Worm (Caenorhabditis elegans) whole organism, L1 larva: ENCODE results near the gene pgm-3.
A peak's percentile ranks its signal among the peaks of the same experiment; 100 is the strongest.

ENCODE experiments used
- C04F5.9 ChIP-seq: sonication (generic microtip); optimal IDR thresholded peaks from 2 replicates; lab custom pipeline; 2016; ENCODE audit warnings: missing genetic modification characterization, missing compliant biosample characterization
- C16A3.4 ChIP-seq: fragments of 150-350 bp; optimal IDR thresholded peaks from 2 replicates; lab custom pipeline; 2014; ENCODE audit warnings: missing biosample characterization, missing genetic modification characterization
- F16B12.6 ChIP-seq: fragments of 150-350 bp; optimal IDR thresholded peaks from 2 replicates; lab custom pipeline; 2014; ENCODE audit warnings: missing biosample characterization, missing genetic modification characterization
- Y116A8C.19 ChIP-seq: sonication (generic microtip); optimal IDR thresholded peaks from 2 replicates; lab custom pipeline; 2016; ENCODE audit warnings: missing compliant biosample characterization, missing genetic modification characterization, borderline replicate concordance
- alr-1 ChIP-seq: fragments of 200-800 bp; sonication (Bioruptor generic); optimal IDR thresholded peaks from 2 replicates; lab custom pipeline; 2018; ENCODE audit warnings: borderline replicate concordance, mild to moderate bottlenecking, missing genetic modification characterization, missing compliant biosample characterization
- aly-2 ChIP-seq: fragments of 150-350 bp; optimal IDR thresholded peaks from 2 replicates; lab custom pipeline; 2014; ENCODE audit warnings: missing biosample characterization, missing genetic modification characterization
- ama-1 ChIP-seq: fragments of 150-350 bp; optimal IDR thresholded peaks from 2 replicates; lab custom pipeline; 2014
- blmp-1 ChIP-seq: fragments of 150-350 bp; optimal IDR thresholded peaks from 2 replicates; lab custom pipeline; 2014; ENCODE audit warnings: missing biosample characterization, missing genetic modification characterization
- ceh-82 ChIP-seq, 3 experiments: fragments of 150-350 bp in 1 of 3; sonication (generic microtip) in 2 of 3; optimal IDR thresholded peaks; 2 replicates each; lab custom pipeline; 2014 to 2017; ENCODE audit warnings: missing biosample characterization in 3 of 3, missing genetic modification characterization in 3 of 3
- ceh-88 ChIP-seq: fragments of 200-800 bp; sonication (Bioruptor generic); IDR thresholded peaks from 2 replicates; pipeline ENCODE4 v1.3.6; 2022; ENCODE audit warnings: missing genetic modification characterization, missing compliant biosample characterization
- efl-1 ChIP-seq, 4 experiments: fragments of 150-350 bp; optimal IDR thresholded peaks in 3 of 4; peaks in 1 of 4; 1 replicate in 1 of 4; 2 replicates in 3 of 4; lab custom pipeline; 2014; ENCODE audit warnings: missing biosample characterization in 2 of 4, missing genetic modification characterization in 2 of 4, missing genetic modification reagents in 2 of 4
- efl-3 ChIP-seq: fragments of 200-800 bp; sonication (Bioruptor generic); optimal IDR thresholded peaks from 2 replicates; lab custom pipeline; 2018; ENCODE audit warnings: mild to moderate bottlenecking, missing genetic modification characterization, missing compliant biosample characterization
- egl-27 ChIP-seq, 2 experiments: fragments of 150-350 bp in 1 of 2; sonication (generic microtip); optimal IDR thresholded peaks; 3 replicates each; lab custom pipeline; 2017 to 2018; ENCODE audit warnings: missing biosample characterization in 2 of 2, missing genetic modification characterization in 2 of 2, missing genetic modification reagents in 2 of 2
- elt-3 ChIP-seq, 6 experiments: fragments of 150-350 bp in 1 of 6; sonication (generic microtip); optimal IDR thresholded peaks; 2 replicates each; lab custom pipeline; 2017 to 2018; ENCODE audit warnings: missing biosample characterization in 6 of 6, missing genetic modification characterization in 6 of 6, inconsistent platforms in 1 of 6
- fkh-10 ChIP-seq: sonication (generic microtip); optimal IDR thresholded peaks from 2 replicates; lab custom pipeline; 2017; ENCODE audit warnings: missing biosample characterization, missing genetic modification reagents, missing genetic modification characterization
- fos-1 ChIP-seq: fragments of 150-350 bp; optimal IDR thresholded peaks from 2 replicates; lab custom pipeline; 2014; ENCODE audit warnings: missing biosample characterization, missing genetic modification characterization
- grh-1 ChIP-seq: fragments of 200-800 bp; sonication (Bioruptor generic); IDR thresholded peaks from 2 replicates; pipeline ENCODE4 v1.3.6; 2022; ENCODE audit warnings: missing genetic modification reagents, missing genetic modification characterization, missing compliant biosample characterization
- hlh-17 ChIP-seq: fragments of 200-800 bp; sonication (Bioruptor generic); optimal IDR thresholded peaks from 2 replicates; lab custom pipeline; 2018; ENCODE audit warnings: missing genetic modification characterization, mild to moderate bottlenecking, missing compliant biosample characterization, moderate library complexity, borderline replicate concordance
- hlh-4 ChIP-seq: sonication (generic microtip); optimal IDR thresholded peaks from 2 replicates; lab custom pipeline; 2016; ENCODE audit warnings: mild to moderate bottlenecking, missing genetic modification characterization, missing compliant biosample characterization
- hpl-2 ChIP-seq: fragments of 150-350 bp; optimal IDR thresholded peaks from 2 replicates; lab custom pipeline; 2014; ENCODE audit warnings: missing biosample characterization, missing genetic modification reagents, missing genetic modification characterization
- irx-1 ChIP-seq: sonication (generic microtip); optimal IDR thresholded peaks from 2 replicates; lab custom pipeline; 2016; ENCODE audit warnings: missing genetic modification characterization, missing compliant biosample characterization
- isw-1 ChIP-seq: fragments of 200-800 bp; sonication (Bioruptor generic); IDR thresholded peaks from 2 replicates; pipeline ENCODE4 v1.3.6; 2022; ENCODE audit warnings: missing genetic modification characterization, missing compliant biosample characterization
- jun-1 ChIP-seq: fragments of 150-350 bp; optimal IDR thresholded peaks from 2 replicates; lab custom pipeline; 2014; ENCODE audit warnings: missing biosample characterization, missing genetic modification reagents, missing genetic modification characterization
- lin-15B ChIP-seq: fragments of 150-350 bp; sonication (generic microtip); optimal IDR thresholded peaks from 3 replicates; lab custom pipeline; 2014; ENCODE audit warnings: missing biosample characterization, missing genetic modification characterization
- lin-35 ChIP-seq, 2 experiments: fragments of 150-350 bp; optimal IDR thresholded peaks; 2 replicates each; lab custom pipeline; 2014; ENCODE audit warnings: missing biosample characterization in 2 of 2, missing genetic modification characterization in 2 of 2, missing genetic modification reagents in 2 of 2
- lsy-2 ChIP-seq, 2 experiments: fragments of 150-350 bp; optimal IDR thresholded peaks; 2 replicates each; lab custom pipeline; 2014; ENCODE audit warnings: missing biosample characterization in 2 of 2, missing genetic modification characterization in 2 of 2
- mef-2 ChIP-seq: fragments of 150-350 bp; optimal IDR thresholded peaks from 2 replicates; lab custom pipeline; 2014; ENCODE audit warnings: missing biosample characterization, missing genetic modification characterization
- mep-1 ChIP-seq: fragments of 150-350 bp; optimal IDR thresholded peaks from 2 replicates; lab custom pipeline; 2014; ENCODE audit warnings: missing biosample characterization, missing genetic modification characterization
- nhr-11 ChIP-seq: fragments of 150-350 bp; optimal IDR thresholded peaks from 2 replicates; lab custom pipeline; 2014; ENCODE audit warnings: missing biosample characterization, missing genetic modification characterization
- nhr-19 ChIP-seq: fragments of 200-800 bp; sonication (Bioruptor generic); conservative IDR thresholded peaks from 2 replicates; pipeline ENCODE4 v1.3.6; 2022; ENCODE audit warnings: missing genetic modification characterization, missing compliant biosample characterization
- nhr-20 ChIP-seq: sonication (generic microtip); optimal IDR thresholded peaks from 2 replicates; lab custom pipeline; 2016; ENCODE audit warnings: mild to moderate bottlenecking, missing genetic modification characterization, missing compliant biosample characterization
- nhr-237 ChIP-seq: fragments of 150-350 bp; optimal IDR thresholded peaks from 2 replicates; lab custom pipeline; 2014; ENCODE audit warnings: missing biosample characterization, missing genetic modification characterization
- nhr-28 ChIP-seq: fragments of 150-350 bp; optimal IDR thresholded peaks from 2 replicates; lab custom pipeline; 2014; ENCODE audit warnings: missing biosample characterization, missing genetic modification characterization
- nhr-47 ChIP-seq: sonication (generic microtip); optimal IDR thresholded peaks from 2 replicates; lab custom pipeline; 2016; ENCODE audit warnings: mild to moderate bottlenecking, missing genetic modification characterization, moderate library complexity, missing compliant biosample characterization
- nhr-71 ChIP-seq: sonication (generic microtip); optimal IDR thresholded peaks from 2 replicates; lab custom pipeline; 2016; ENCODE audit warnings: mild to moderate bottlenecking, missing genetic modification characterization, moderate library complexity, missing compliant biosample characterization
- nhr-76 ChIP-seq: sonication (generic microtip); optimal IDR thresholded peaks from 2 replicates; lab custom pipeline; 2017; ENCODE audit warnings: missing biosample characterization, missing genetic modification characterization
- nhr-77 ChIP-seq: fragments of 150-350 bp; optimal IDR thresholded peaks from 2 replicates; lab custom pipeline; 2014; ENCODE audit warnings: missing biosample characterization, missing genetic modification characterization
- nhr-84 ChIP-seq: sonication (generic microtip); optimal IDR thresholded peaks from 2 replicates; lab custom pipeline; 2017; ENCODE audit warnings: missing biosample characterization, missing genetic modification characterization
- nhr-85 ChIP-seq: sonication (generic microtip); peaks from one replicate; lab custom pipeline; 2016; ENCODE audit warnings: missing genetic modification characterization, inconsistent platforms, missing compliant biosample characterization
- nhr-90 ChIP-seq: sonication (generic microtip); optimal IDR thresholded peaks from 2 replicates; lab custom pipeline; 2016; ENCODE audit warnings: mild to moderate bottlenecking, missing genetic modification characterization, missing compliant biosample characterization; ENCODE audit not compliant: poor library complexity
- pag-3 ChIP-seq: sonication (generic microtip); optimal IDR thresholded peaks from 2 replicates; lab custom pipeline; 2017; ENCODE audit warnings: missing genetic modification characterization, mild to moderate bottlenecking, missing compliant biosample characterization, antibody characterized with exemption, borderline replicate concordance; ENCODE audit not compliant: insufficient read depth
- rnt-1 ChIP-seq: sonication (generic microtip); optimal IDR thresholded peaks from 2 replicates; lab custom pipeline; 2016; ENCODE audit warnings: mild to moderate bottlenecking, missing genetic modification characterization, moderate library complexity, missing compliant biosample characterization
- skn-1 ChIP-seq: fragments of 150-350 bp; optimal IDR thresholded peaks from 2 replicates; lab custom pipeline; 2014; ENCODE audit warnings: missing biosample characterization, missing genetic modification characterization
- sptf-1 ChIP-seq: fragments of 150-350 bp; optimal IDR thresholded peaks from 2 replicates; lab custom pipeline; 2014; ENCODE audit warnings: missing biosample characterization, missing genetic modification characterization
- tbx-2 ChIP-seq: sonication (generic microtip); optimal IDR thresholded peaks from 2 replicates; lab custom pipeline; 2016; ENCODE audit warnings: missing genetic modification characterization, missing compliant biosample characterization
- tlp-1 ChIP-seq: fragments of 150-350 bp; optimal IDR thresholded peaks from 2 replicates; lab custom pipeline; 2014; ENCODE audit warnings: missing biosample characterization, missing genetic modification characterization
- unc-130 ChIP-seq: fragments of 150-350 bp; optimal IDR thresholded peaks from 2 replicates; lab custom pipeline; 2017; ENCODE audit warnings: missing biosample characterization, missing genetic modification characterization, inconsistent platforms
- unc-86 ChIP-seq: sonication (generic microtip); optimal IDR thresholded peaks from 2 replicates; lab custom pipeline; 2016; ENCODE audit warnings: missing genetic modification characterization, missing compliant biosample characterization
- unc-98 ChIP-seq: fragments of 200-800 bp; sonication (Bioruptor generic); IDR thresholded peaks from 2 replicates; pipeline ENCODE4 v1.3.6; 2022; ENCODE audit warnings: missing genetic modification characterization, missing compliant biosample characterization
- zip-4 ChIP-seq: fragments of 200-800 bp; sonication (Bioruptor generic); optimal IDR thresholded peaks from 2 replicates; lab custom pipeline; 2018; ENCODE audit warnings: mild to moderate bottlenecking, missing genetic modification characterization, moderate library complexity, missing compliant biosample characterization
- ztf-11 ChIP-seq, 2 experiments: sonication (generic microtip); optimal IDR thresholded peaks; 2 replicates each; lab custom pipeline; 2016 to 2017; ENCODE audit warnings: missing genetic modification characterization in 2 of 2, missing biosample characterization in 1 of 2, missing compliant biosample characterization in 1 of 2
- ztf-4 ChIP-seq: fragments of 150-350 bp; optimal IDR thresholded peaks from 2 replicates; lab custom pipeline; 2014; ENCODE audit warnings: missing biosample characterization, missing genetic modification characterization

Gene pgm-3

DNA sequence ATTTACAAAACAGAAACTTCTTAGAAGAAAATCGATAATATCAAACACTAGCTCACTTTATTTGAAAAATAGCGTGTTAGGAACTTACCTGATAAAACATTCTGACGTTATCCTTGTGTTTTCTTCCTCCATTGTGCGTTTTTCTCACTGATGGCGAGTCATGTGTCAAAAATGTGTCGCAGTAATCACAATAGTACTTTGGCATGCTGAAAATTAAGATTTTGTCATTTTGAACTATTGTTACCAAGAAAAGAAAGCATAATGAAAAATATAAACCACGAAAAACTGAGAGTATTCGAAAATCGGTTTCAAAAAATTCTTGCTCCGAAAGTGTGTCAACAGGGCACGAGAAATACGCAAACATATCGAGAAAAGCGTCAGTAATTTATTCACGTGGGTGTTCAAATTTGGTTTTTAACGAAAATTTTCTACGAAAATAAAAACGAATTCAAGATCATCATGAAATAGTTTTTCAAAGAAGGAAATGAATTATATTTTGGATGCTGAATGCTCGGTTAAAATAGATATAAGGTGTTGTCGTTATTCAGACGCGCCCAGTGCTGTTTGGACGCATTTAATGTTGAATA is 37.8 kb upstream of the pgm-3 start, which contains the start of gene snrp-3:
snrp-3 (minus strand) TSS at position 206 of the 587 bp plus-strand sequence.
- TF ChIP-seq zip-4 (GFP tag; lab: Kevin White, UChicago) = peak; percentile 66
- TF ChIP-seq ama-1 (lab: Kevin White, UChicago) = peak; percentile 67
- peak; percentile 89 for TF ChIP-seq rnt-1
- TF ChIP-seq grh-1 (GFP tag; lab: Robert Waterston, UW) = peak; percentile 77
- TF ChIP-seq alr-1 (tag; lab: Kevin White, UChicago) = no peak
- peak; percentile 69 for TF ChIP-seq nhr-77 (tag; lab: Kevin White, UChicago)
- peak; percentile 86 for TF ChIP-seq aly-2 (tag; lab: Kevin White, UChicago)
- TF ChIP-seq lin-35 (GFP tag; optimal IDR thresholded peaks at IDR 0.05; lab: Kevin White, UChicago) = peak; percentile 94 to 98
- peak; percentile 79 for TF ChIP-seq nhr-90 (tag; lab: Kevin White, UChicago)
- TF ChIP-seq tlp-1 = no peak
- peak; percentile 77 for TF ChIP-seq lin-15B
- peak; percentile 86 for TF ChIP-seq tbx-2 (tag; lab: Kevin White, UChicago)
- TF ChIP-seq mef-2 (tag; lab: Kevin White, UChicago) = no peak
- TF ChIP-seq nhr-20 (tag; lab: Kevin White, UChicago) = peak; percentile 89
- peak in 1 of 2 experiments; percentile 47 for TF ChIP-seq ztf-11 (tag; optimal IDR thresholded peaks at IDR 0.05; lab: Kevin White, UChicago)
- TF ChIP-seq ztf-4 (tag; lab: Kevin White, UChicago) = peak; percentile 50
- TF ChIP-seq pag-3 = no peak
- TF ChIP-seq C16A3.4 (tag; lab: Kevin White, UChicago) = peak; percentile 92
- peak; percentile 61 for TF ChIP-seq jun-1 (tag; lab: Kevin White, UChicago)
- TF ChIP-seq nhr-11 = peak; percentile 80
- TF ChIP-seq isw-1 (GFP tag; lab: Robert Waterston, UW) = peak; percentile 82
- peak; percentile 80 to 87 (median 81) for TF ChIP-seq ceh-82 (tag; optimal IDR thresholded peaks at IDR 0.05; lab: Kevin White, UChicago)
- peak; percentile 76 for TF ChIP-seq F16B12.6
- no peak for TF ChIP-seq sptf-1
- TF ChIP-seq nhr-28 = no peak
- TF ChIP-seq nhr-71 = peak; percentile 93
- peak; percentile 68 for TF ChIP-seq blmp-1 (tag; lab: Kevin White, UChicago)
- peak; percentile 80 for TF ChIP-seq skn-1
- TF ChIP-seq unc-98 (GFP tag; lab: Robert Waterston, UW) = no peak
- TF ChIP-seq fos-1 (tag; lab: Kevin White, UChicago) = peak; percentile 87
- peak in 1 of 2 experiments; percentile 9 for TF ChIP-seq egl-27 (tag; optimal IDR thresholded peaks at IDR 0.05; lab: Kevin White, UChicago)
- TF ChIP-seq nhr-47 = peak; percentile 91
- TF ChIP-seq fkh-10 (GFP tag; lab: Kevin White, UChicago) = peak; percentile 20
- peak; percentile 93 for TF ChIP-seq nhr-85 (tag; lab: Kevin White, UChicago)
- TF ChIP-seq C04F5.9 (tag; lab: Kevin White, UChicago) = peak; percentile 55
- no peak for TF ChIP-seq nhr-76 (tag; lab: Kevin White, UChicago)
- peak; percentile 82 for TF ChIP-seq unc-86 (tag; lab: Kevin White, UChicago)
- TF ChIP-seq hlh-4 = no peak
- peak; percentile 23 for TF ChIP-seq unc-130
- no peak for TF ChIP-seq ceh-88 (GFP tag; lab: Robert Waterston, UW)
- TF ChIP-seq nhr-19 (GFP tag; lab: Robert Waterston, UW) = peak; percentile 85
- TF ChIP-seq irx-1 (tag; lab: Kevin White, UChicago) = peak; percentile 83
- TF ChIP-seq lsy-2 (tag; optimal IDR thresholded peaks at IDR 0.05; lab: Kevin White, UChicago) = peak; percentile 92 to 94
- TF ChIP-seq elt-3 (tag; optimal IDR thresholded peaks at IDR 0.05; lab: Kevin White, UChicago) = peak in 2 of 6 experiments; percentile 61 to 76
- peak; percentile 97 for TF ChIP-seq mep-1
- no peak for TF ChIP-seq nhr-84 (tag; lab: Kevin White, UChicago)
- no peak for TF ChIP-seq nhr-237 (tag; lab: Kevin White, UChicago)
- no peak for TF ChIP-seq hlh-17 (GFP tag; lab: Kevin White, UChicago)
- no peak for TF ChIP-seq Y116A8C.19 (tag; lab: Kevin White, UChicago)
- no peak for TF ChIP-seq efl-3 (GFP tag; lab: Kevin White, UChicago)
- TF ChIP-seq efl-1 (optimal IDR thresholded peaks at IDR 0.05; lab: Kevin White, UChicago) = peak; percentile 87 to 96
- peak; percentile 95 to 100 for TF ChIP-seq efl-1 (GFP tag; optimal IDR thresholded peaks at IDR 0.05 in 1 of 2; lab: Kevin White, UChicago)
- peak; percentile 44 for TF ChIP-seq hpl-2 (GFP tag; lab: Kevin White, UChicago)
